Fruit fly (Drosophila melanogaster): ENCODE data around the gene ome.
A peak's percentile ranks its signal among the peaks of the same experiment; 100 is the strongest.

Gene ome

DNA sequence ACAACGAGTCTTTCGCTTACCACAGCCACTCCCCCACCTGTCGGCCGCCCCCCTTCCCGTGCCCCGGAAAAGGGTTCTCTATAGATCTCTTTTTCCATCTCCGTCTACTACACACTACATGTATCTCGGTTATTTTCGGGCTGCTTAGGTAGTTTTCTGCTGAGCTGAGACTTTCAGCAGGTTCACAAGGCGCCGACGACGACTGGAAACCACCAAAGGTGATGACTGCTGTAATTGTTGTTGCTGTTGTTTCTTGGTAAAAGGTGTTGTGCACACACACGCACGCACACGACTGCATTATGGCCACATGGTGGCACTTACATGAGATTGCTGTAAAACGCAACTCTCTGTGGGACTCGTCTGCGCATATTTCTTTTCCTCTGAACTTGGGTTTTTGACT lies 28.9 kb upstream of the ome start:
- TF ChIP-seq Jra (GFP tag; optimal IDR thresholded peaks at IDR 0.05) (no peak), Mio (GFP tag; optimal IDR thresholded peaks at IDR 0.05) (no peak), Dif (GFP tag; optimal IDR thresholded peaks at IDR 0.05; ENCODE audit: partially characterized antibody) (no peak), foxo (GFP tag; optimal IDR thresholded peaks at IDR 0.05) (no peak), h (GFP tag; optimal IDR thresholded peaks at IDR 0.05) (no peak), Hnf4 (GFP tag; optimal IDR thresholded peaks at IDR 0.05) (no peak), dl (GFP tag; optimal IDR thresholded peaks at IDR 0.05; ENCODE audit: insufficient read depth in 1 of 2, partially characterized antibody in 2 of 2) (no peak), Vsx2 (GFP tag; optimal IDR thresholded peaks at IDR 0.05; ENCODE audit: partially characterized antibody) (no peak), Hr78 (GFP tag; optimal IDR thresholded peaks at IDR 0.05) (no peak), usp (GFP tag; optimal IDR thresholded peaks at IDR 0.05) (no peak), HLH106 (tag; optimal IDR thresholded peaks at IDR 0.05) (no peak), tai (GFP tag; optimal IDR thresholded peaks at IDR 0.05) (no peak), CG32264 (GFP tag; optimal IDR thresholded peaks at IDR 0.05) (no peak), CrebA (GFP tag; optimal IDR thresholded peaks at IDR 0.05; ENCODE audit: borderline replicate concordance) (no peak), jim (GFP tag; optimal IDR thresholded peaks at IDR 0.05) (no peak), fru (GFP tag; optimal IDR thresholded peaks at IDR 0.05) (no peak)

DNA sequence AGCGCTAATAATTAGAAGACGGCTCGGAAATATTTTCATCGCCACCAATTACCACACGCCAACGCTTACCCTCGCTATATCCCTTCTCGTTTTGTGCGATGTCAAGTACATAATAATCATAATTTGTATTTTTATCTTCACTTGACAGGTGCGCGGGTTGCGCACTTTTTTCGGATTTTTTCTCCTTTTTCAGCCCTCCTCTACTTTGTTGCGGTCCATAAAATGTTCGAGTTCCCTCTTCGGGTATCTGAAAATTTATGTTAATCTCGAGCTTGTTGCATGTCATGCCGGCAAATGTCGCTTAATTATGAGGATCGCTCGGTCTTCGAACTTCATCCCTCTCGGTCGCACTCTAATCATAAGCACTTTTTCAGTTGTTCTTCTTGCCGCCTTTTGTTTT lies 27.5 kb upstream of the ome start:
- TF ChIP-seq lola (GFP tag; optimal IDR thresholded peaks at IDR 0.05) (no peak), pan (optimal IDR thresholded peaks at IDR 0.05) (no peak), psq (GFP tag; optimal IDR thresholded peaks at IDR 0.05) (no peak), CrebA (GFP tag; optimal IDR thresholded peaks at IDR 0.05; ENCODE audit: borderline replicate concordance) (no peak), CG9705 (GFP tag; optimal IDR thresholded peaks at IDR 0.05) (no peak), Vsx2 (GFP tag; optimal IDR thresholded peaks at IDR 0.05; ENCODE audit: partially characterized antibody) (no peak), Hnf4 (GFP tag; optimal IDR thresholded peaks at IDR 0.05) (no peak), Hr83 (GFP tag; optimal IDR thresholded peaks at IDR 0.05; ENCODE audit: poor library complexity, severe bottlenecking) (no peak), GATAd (GFP tag; optimal IDR thresholded peaks at IDR 0.05) (no peak), Dif (GFP tag; optimal IDR thresholded peaks at IDR 0.05; ENCODE audit: partially characterized antibody) (no peak), sage (GFP tag; optimal IDR thresholded peaks at IDR 0.05) (no peak), rgr (GFP tag; optimal IDR thresholded peaks at IDR 0.05) (no peak), Sp1 (GFP tag; optimal IDR thresholded peaks at IDR 0.05) (no peak), Jra (GFP tag; optimal IDR thresholded peaks at IDR 0.05) (no peak), sv (GFP tag; optimal IDR thresholded peaks at IDR 0.05) (no peak), foxo (GFP tag; optimal IDR thresholded peaks at IDR 0.05) (no peak), dmrt93B (GFP tag; optimal IDR thresholded peaks at IDR 0.05) (no peak), OdsH (GFP tag; optimal IDR thresholded peaks at IDR 0.05) (no peak)

DNA sequence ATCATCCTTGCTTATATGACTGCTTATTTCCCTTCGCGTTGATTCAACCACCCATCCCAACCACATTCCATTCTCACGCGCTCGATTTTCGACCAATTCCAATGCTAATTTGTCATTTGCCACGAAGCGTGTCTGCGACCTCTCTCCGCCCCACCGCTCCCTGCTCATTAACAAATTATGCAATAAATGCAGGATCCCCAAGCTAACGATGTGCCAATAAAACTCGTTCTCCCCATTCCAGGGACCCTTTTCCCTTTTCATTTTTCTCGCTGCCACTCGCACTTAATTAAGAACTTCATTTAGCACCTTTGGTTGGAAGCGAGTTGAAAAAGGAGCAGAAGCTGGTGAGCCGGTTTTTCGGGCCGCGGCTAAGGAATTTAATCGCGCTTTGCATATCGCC lies 26.7 kb upstream of the ome start:
- TF ChIP-seq brk (GFP tag; optimal IDR thresholded peaks at IDR 0.05), result no peak
- TF ChIP-seq h (GFP tag; optimal IDR thresholded peaks at IDR 0.05), result no peak
- no peak for TF ChIP-seq CrebA (GFP tag; optimal IDR thresholded peaks at IDR 0.05; ENCODE audit: borderline replicate concordance)
- TF ChIP-seq tai (GFP tag; optimal IDR thresholded peaks at IDR 0.05), result no peak
- TF ChIP-seq Hr83 (GFP tag; optimal IDR thresholded peaks at IDR 0.05; ENCODE audit: poor library complexity, severe bottlenecking), result no peak
- TF ChIP-seq dsf (GFP tag; optimal IDR thresholded peaks at IDR 0.05; ENCODE audit: borderline replicate concordance), result no peak
- no peak for TF ChIP-seq CG32264 (GFP tag; optimal IDR thresholded peaks at IDR 0.05)
- no peak for TF ChIP-seq foxo (GFP tag; optimal IDR thresholded peaks at IDR 0.05)
- TF ChIP-seq sage (GFP tag; optimal IDR thresholded peaks at IDR 0.05), result no peak

DNA sequence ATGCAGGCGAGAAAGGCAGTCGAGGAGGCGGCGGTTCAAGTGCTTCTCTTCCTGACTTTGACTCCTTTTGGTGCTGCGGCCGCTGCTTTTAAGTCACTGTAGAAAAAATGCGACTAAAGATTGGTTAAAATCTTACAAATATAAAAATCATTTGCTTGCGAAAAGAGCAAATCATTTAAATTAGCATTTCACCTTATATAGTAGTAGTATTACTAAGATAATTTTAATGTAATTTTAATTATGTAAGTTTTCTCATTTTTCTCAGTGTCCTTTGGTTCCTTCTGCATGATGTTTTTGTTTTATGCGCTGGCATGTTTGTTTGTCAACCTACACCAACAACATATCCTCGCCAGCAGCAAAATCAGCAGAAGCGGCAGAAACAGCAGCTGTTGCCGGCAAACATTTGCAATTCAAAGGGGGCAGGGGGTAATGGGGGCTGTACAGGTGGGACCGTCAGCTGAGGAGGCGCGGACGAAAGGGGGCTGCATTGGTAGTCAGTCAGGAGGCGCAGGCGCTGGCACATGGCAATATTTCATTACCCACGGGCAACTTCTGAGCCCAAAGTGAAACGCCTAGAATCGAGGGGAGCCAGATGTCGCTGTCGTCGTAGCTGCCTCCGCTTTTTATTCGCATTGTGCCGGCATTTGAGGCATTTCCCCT lies 25.3 kb upstream of the ome start:
- TF ChIP-seq Rel (GFP tag; optimal IDR thresholded peaks at IDR 0.05) (peak; percentile 61), Rel (tag; optimal IDR thresholded peaks at IDR 0.05) (peak; percentile 20), sage (GFP tag; optimal IDR thresholded peaks at IDR 0.05) (peak; percentile 17), OdsH (GFP tag; optimal IDR thresholded peaks at IDR 0.05) (peak; percentile 75), foxo (GFP tag; optimal IDR thresholded peaks at IDR 0.05) (peak in 1 of 2 experiments; percentile 81), fru (GFP tag; optimal IDR thresholded peaks at IDR 0.05) (peak; percentile 70), pan (optimal IDR thresholded peaks at IDR 0.05) (no peak), psq (GFP tag; optimal IDR thresholded peaks at IDR 0.05) (peak; percentile 72), rgr (GFP tag; optimal IDR thresholded peaks at IDR 0.05) (peak; percentile 76), CG9705 (GFP tag; optimal IDR thresholded peaks at IDR 0.05) (peak; percentile 11), GATAd (GFP tag; optimal IDR thresholded peaks at IDR 0.05) (no peak), brk (GFP tag; optimal IDR thresholded peaks at IDR 0.05) (peak; percentile 72), Hnf4 (GFP tag; optimal IDR thresholded peaks at IDR 0.05) (peak; percentile 64), Mio (GFP tag; optimal IDR thresholded peaks at IDR 0.05) (no peak), Sp1 (GFP tag; optimal IDR thresholded peaks at IDR 0.05) (peak; percentile 82), woc (GFP tag; optimal IDR thresholded peaks at IDR 0.05) (peak; percentile 28), Dif (GFP tag; optimal IDR thresholded peaks at IDR 0.05; ENCODE audit: partially characterized antibody) (no peak), dmrt93B (GFP tag; optimal IDR thresholded peaks at IDR 0.05) (peak; percentile 43), HLH106 (tag; optimal IDR thresholded peaks at IDR 0.05) (peak; percentile 89), br (GFP tag; optimal IDR thresholded peaks at IDR 0.05) (peak; percentile 63), ey (GFP tag; optimal IDR thresholded peaks at IDR 0.05) (peak; percentile 60), h (GFP tag; optimal IDR thresholded peaks at IDR 0.05) (peak; percentile 88)

Data from whole organism, wandering third instar larva.